Fruit fly (Drosophila melanogaster): ENCODE results near the gene CG14450.

DNA sequence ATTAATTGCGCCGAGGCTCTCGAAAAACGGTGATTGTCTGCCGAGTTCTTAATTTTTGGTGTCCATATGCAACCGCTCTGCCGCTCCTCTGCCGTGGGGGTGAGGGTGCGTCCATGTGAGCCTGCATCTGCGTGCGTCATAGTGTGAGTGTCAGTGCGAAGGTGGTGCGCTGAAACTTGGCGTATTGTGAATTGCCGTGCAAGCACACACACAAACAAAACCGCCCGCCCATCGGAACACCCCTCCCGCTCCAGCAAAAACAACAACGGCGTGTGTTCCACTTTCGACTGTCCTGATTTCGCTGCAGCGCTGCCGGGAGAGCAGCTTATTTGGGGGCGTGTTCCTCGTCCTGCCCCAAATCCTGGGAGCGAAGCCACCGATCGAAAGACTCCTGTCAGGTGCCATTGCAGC, 14.5 kb upstream of the CG14450 start:
- peak; percentile 2 for TF ChIP-seq lola (GFP tag; optimal IDR thresholded peaks at IDR 0.05)
- TF ChIP-seq Hnf4 (GFP tag; optimal IDR thresholded peaks at IDR 0.05), result no peak
- TF ChIP-seq N (GFP tag; optimal IDR thresholded peaks at IDR 0.05), result no peak
- TF ChIP-seq usp (GFP tag; optimal IDR thresholded peaks at IDR 0.05), result no peak
- TF ChIP-seq tai (GFP tag; optimal IDR thresholded peaks at IDR 0.05), result no peak
